Fruit fly (Drosophila melanogaster) whole organism, wandering third instar larva: ENCODE measurements around the gene CG4338.

ENCODE experiments used
- CG32264 ChIP-seq: fragments of 200-800 bp; sonication (Bioruptor generic); optimal IDR thresholded peaks from 2 replicates; lab custom pipeline; 2016; ENCODE audit warnings: missing biosample characterization, missing genetic modification characterization
- Hnf4 ChIP-seq: fragments of 200-800 bp; sonication (Bioruptor generic); optimal IDR thresholded peaks from 2 replicates; lab custom pipeline; 2016; ENCODE audit warnings: missing biosample characterization, mild to moderate bottlenecking, missing genetic modification characterization
- Hr78 ChIP-seq: fragments of >200 bp; optimal IDR thresholded peaks from 2 replicates; lab custom pipeline; 2017; ENCODE audit warnings: missing biosample characterization, missing genetic modification characterization
- Myc ChIP-seq: fragments of >200 bp; optimal IDR thresholded peaks from 2 replicates; lab custom pipeline; 2017
- ey ChIP-seq: fragments of 200-800 bp; sonication (Bioruptor generic); optimal IDR thresholded peaks from 2 replicates; lab custom pipeline; 2016; ENCODE audit warnings: missing biosample characterization, missing genetic modification characterization
- h ChIP-seq: fragments of 200-800 bp; sonication (Bioruptor generic); optimal IDR thresholded peaks from 3 replicates; lab custom pipeline; 2016; ENCODE audit warnings: missing biosample characterization, mild to moderate bottlenecking, missing genetic modification characterization
- pan ChIP-seq: fragments of >200 bp; optimal IDR thresholded peaks from 2 replicates; lab custom pipeline; 2017
- psq ChIP-seq: fragments of 200-800 bp; sonication (Bioruptor generic); optimal IDR thresholded peaks from 3 replicates; lab custom pipeline; 2017; ENCODE audit warnings: missing biosample characterization, mild to moderate bottlenecking, missing genetic modification characterization, moderate library complexity
- sv ChIP-seq: fragments of 200-800 bp; sonication (Bioruptor generic); optimal IDR thresholded peaks from 3 replicates; lab custom pipeline; 2016; ENCODE audit warnings: missing biosample characterization, missing genetic modification characterization
- usp ChIP-seq: fragments of >200 bp; optimal IDR thresholded peaks from 2 replicates; lab custom pipeline; 2017; ENCODE audit warnings: missing biosample characterization, missing genetic modification characterization

DNA sequence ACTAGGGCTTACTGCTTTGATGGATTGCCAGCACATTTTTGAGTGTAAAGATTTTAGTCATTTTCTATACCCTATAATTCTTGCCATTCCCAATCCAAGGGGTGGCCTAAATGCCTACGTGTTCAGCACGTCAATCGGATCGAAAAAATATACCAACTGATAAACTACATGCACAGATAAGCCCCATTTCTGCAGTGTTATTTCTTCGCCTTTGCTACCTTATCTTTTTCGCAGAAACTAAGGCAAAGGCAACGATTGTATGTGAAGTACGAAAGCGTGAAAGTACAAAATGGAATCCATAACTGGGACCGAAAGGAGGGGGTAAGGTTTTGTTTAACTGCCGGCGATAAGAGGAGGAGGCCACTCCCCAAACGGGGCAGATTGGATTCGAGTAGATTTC lies 22.6 kb downstream of the CG4338 start:
- TF ChIP-seq h (GFP tag; lab: Kevin White, UChicago) (peak; percentile 45), psq (GFP tag; lab: Kevin White, UChicago) (peak; percentile 94), sv (GFP tag; lab: Kevin White, UChicago) (no peak), usp (GFP tag; lab: Kevin White, UChicago) (no peak), CG32264 (GFP tag; lab: Kevin White, UChicago) (no peak), ey (GFP tag; lab: Kevin White, UChicago) (no peak), Hr78 (no peak), Myc (lab: Kevin White, UChicago) (no peak), Hnf4 (GFP tag; lab: Kevin White, UChicago) (no peak), pan (lab: Kevin White, UChicago) (no peak)
